Fruit fly (Drosophila melanogaster) whole organism, embryonic: ENCODE data around the gene Cypl.

ENCODE experiments used
- Bdp1 ChIP-seq: fragments of 200-800 bp; sonication (Bioruptor generic); optimal IDR thresholded peaks from 3 replicates; lab custom pipeline; 2016; ENCODE audit warnings: missing biosample characterization, missing genetic modification characterization
- CG10431 ChIP-seq: fragments of 200-800 bp; sonication (Bioruptor generic); optimal IDR thresholded peaks from 3 replicates; lab custom pipeline; 2018; ENCODE audit warnings: missing biosample characterization, mild to moderate bottlenecking, missing genetic modification characterization
- CG11247 ChIP-seq: fragments of 200-800 bp; sonication (Bioruptor generic); IDR thresholded peaks from 2 replicates; pipeline ENCODE4 v1.3.6; 2022; ENCODE audit warnings: missing biosample characterization, missing genetic modification characterization
- CG11560 ChIP-seq: fragments of 200-800 bp; sonication (Bioruptor generic); IDR thresholded peaks from 3 replicates; pipeline ENCODE4 v1.3.6; 2022; ENCODE audit warnings: missing biosample characterization, missing genetic modification characterization
- CG12071 ChIP-seq: fragments of 200-800 bp; sonication (Bioruptor generic); optimal IDR thresholded peaks from 3 replicates; lab custom pipeline; 2018; ENCODE audit warnings: missing biosample characterization, mild to moderate bottlenecking, missing genetic modification characterization
- CG13287 ChIP-seq: fragments of 200-800 bp; sonication (Bioruptor generic); IDR thresholded peaks from 2 replicates; pipeline ENCODE4 v1.3.6; 2022; ENCODE audit warnings: missing biosample characterization, missing genetic modification characterization; ENCODE audit not compliant: partially characterized antibody
- CG14667 ChIP-seq: fragments of 200-800 bp; sonication (Bioruptor generic); IDR thresholded peaks from 2 replicates; pipeline ENCODE4 v1.3.6; 2022; ENCODE audit warnings: missing biosample characterization, missing genetic modification characterization
- CG15696 ChIP-seq: fragments of 200-800 bp; sonication (Bioruptor generic); optimal IDR thresholded peaks from 2 replicates; lab custom pipeline; 2019; ENCODE audit warnings: missing biosample characterization, mild to moderate bottlenecking, missing genetic modification characterization, moderate library complexity
- CG1832 ChIP-seq: fragments of 200-800 bp; sonication (Bioruptor generic); optimal IDR thresholded peaks from 2 replicates; lab custom pipeline; 2017; ENCODE audit warnings: missing biosample characterization, mild to moderate bottlenecking, missing genetic modification characterization, inconsistent platforms
- CG2202 ChIP-seq: fragments of 200-800 bp; sonication (Bioruptor generic); optimal IDR thresholded peaks from 2 replicates; lab custom pipeline; 2018; ENCODE audit warnings: missing biosample characterization, mild to moderate bottlenecking, missing genetic modification characterization
- CG33213 ChIP-seq: fragments of 200-800 bp; sonication (Bioruptor generic); optimal IDR thresholded peaks from 3 replicates; lab custom pipeline; 2016; ENCODE audit warnings: missing biosample characterization, missing genetic modification characterization
- CG3407 ChIP-seq: fragments of 200-800 bp; sonication (Bioruptor generic); optimal IDR thresholded peaks from 2 replicates; lab custom pipeline; 2018; ENCODE audit warnings: missing biosample characterization, mild to moderate bottlenecking, missing genetic modification characterization
- CG4282 ChIP-seq: fragments of 200-800 bp; sonication (Bioruptor generic); optimal IDR thresholded peaks from 2 replicates; lab custom pipeline; 2016; ENCODE audit warnings: missing biosample characterization, missing genetic modification characterization
- CG4404 ChIP-seq: fragments of 200-800 bp; sonication (Bioruptor generic); IDR thresholded peaks from 2 replicates; pipeline ENCODE4 v1.3.6; 2022; ENCODE audit warnings: missing biosample characterization, missing genetic modification characterization
- CG4424 ChIP-seq: fragments of 200-800 bp; sonication (Bioruptor generic); optimal IDR thresholded peaks from 3 replicates; lab custom pipeline; 2016; ENCODE audit warnings: missing biosample characterization, missing genetic modification characterization
- CG6683 ChIP-seq: fragments of 200-800 bp; sonication (Bioruptor generic); optimal IDR thresholded peaks from 2 replicates; lab custom pipeline; 2017; ENCODE audit warnings: missing biosample characterization, mild to moderate bottlenecking, missing genetic modification characterization, missing genetic modification reagents
- CG7839 ChIP-seq: fragments of 200-800 bp; sonication (Bioruptor generic); optimal IDR thresholded peaks from 3 replicates; lab custom pipeline; 2018; ENCODE audit warnings: missing biosample characterization, mild to moderate bottlenecking, missing genetic modification characterization, moderate library complexity
- CG8944 ChIP-seq: fragments of 200-800 bp; sonication (Bioruptor generic); optimal IDR thresholded peaks from 3 replicates; lab custom pipeline; 2016; ENCODE audit warnings: missing biosample characterization, missing genetic modification characterization
- Chrac-16 ChIP-seq: fragments of 200-800 bp; sonication (Bioruptor generic); optimal IDR thresholded peaks from 3 replicates; lab custom pipeline; 2016; ENCODE audit warnings: missing biosample characterization, missing genetic modification characterization
- CkIIα-i1 ChIP-seq: fragments of 200-800 bp; sonication (Bioruptor generic); IDR thresholded peaks from 2 replicates; pipeline ENCODE4 v1.3.6; 2022; ENCODE audit warnings: missing biosample characterization, missing genetic modification characterization
- Dad ChIP-seq: fragments of 200-800 bp; sonication (Bioruptor generic); optimal IDR thresholded peaks from 3 replicates; lab custom pipeline; 2016; ENCODE audit warnings: missing biosample characterization, missing genetic modification characterization
- E2f2 ChIP-seq: fragments of 200-800 bp; sonication (Bioruptor generic); IDR thresholded peaks from 2 replicates; pipeline ENCODE4 v1.3.6; 2022; ENCODE audit warnings: missing biosample characterization, missing genetic modification characterization
- Fer3 ChIP-seq: fragments of 200-800 bp; sonication (Bioruptor generic); optimal IDR thresholded peaks from 2 replicates; lab custom pipeline; 2018; ENCODE audit warnings: missing biosample characterization, mild to moderate bottlenecking, missing genetic modification characterization, moderate library complexity
- Hand ChIP-seq: fragments of 200-800 bp; sonication (Bioruptor generic); optimal IDR thresholded peaks from 2 replicates; lab custom pipeline; 2017; ENCODE audit warnings: mild to moderate bottlenecking, missing biosample characterization, missing genetic modification reagents, missing genetic modification characterization
- Hmx ChIP-seq: fragments of 200-800 bp; sonication (Bioruptor generic); optimal IDR thresholded peaks from 2 replicates; lab custom pipeline; 2016; ENCODE audit warnings: missing biosample characterization, missing genetic modification characterization
- Mes4 ChIP-seq: fragments of 200-800 bp; sonication (Bioruptor generic); optimal IDR thresholded peaks from 2 replicates; lab custom pipeline; 2016; ENCODE audit warnings: missing biosample characterization, missing genetic modification characterization
- Ptx1 ChIP-seq: fragments of 200-800 bp; sonication (Bioruptor generic); IDR thresholded peaks from 2 replicates; pipeline ENCODE4 v1.3.6; 2022; ENCODE audit warnings: missing biosample characterization, missing genetic modification characterization
- Ravus ChIP-seq: fragments of 200-800 bp; sonication (Bioruptor generic); IDR thresholded peaks from 2 replicates; pipeline ENCODE4 v1.3.6; 2022; ENCODE audit warnings: missing biosample characterization, missing genetic modification characterization
- Sry-β ChIP-seq: fragments of 200-800 bp; sonication (Bioruptor generic); optimal IDR thresholded peaks from 2 replicates; lab custom pipeline; 2018; ENCODE audit warnings: missing biosample characterization, mild to moderate bottlenecking, missing genetic modification characterization, moderate library complexity
- Sry-δ ChIP-seq: fragments of 200-800 bp; sonication (Bioruptor generic); optimal IDR thresholded peaks from 2 replicates; lab custom pipeline; 2016; ENCODE audit warnings: missing biosample characterization, missing genetic modification characterization
- Xrp1 ChIP-seq: fragments of 200-800 bp; sonication (Bioruptor generic); IDR thresholded peaks from 2 replicates; pipeline ENCODE4 v1.3.6; 2022; ENCODE audit warnings: missing biosample characterization, missing genetic modification characterization
- ara ChIP-seq: fragments of 200-800 bp; sonication (Bioruptor generic); IDR thresholded peaks from 2 replicates; pipeline ENCODE4 v1.3.6; 2022; ENCODE audit warnings: missing biosample characterization, missing genetic modification characterization
- ash1 ChIP-seq: fragments of 200-800 bp; sonication (Bioruptor generic); optimal IDR thresholded peaks from 2 replicates; lab custom pipeline; 2018; ENCODE audit warnings: missing biosample characterization, mild to moderate bottlenecking, missing genetic modification characterization
- cad ChIP-seq: fragments of >200 bp; optimal IDR thresholded peaks from 2 replicates; lab custom pipeline; 2017; ENCODE audit warnings: missing biosample characterization, missing genetic modification characterization
- cas ChIP-seq: fragments of 200-800 bp; sonication (Bioruptor generic); IDR thresholded peaks from 2 replicates; pipeline ENCODE4 v1.3.6; 2022; ENCODE audit warnings: missing biosample characterization, missing genetic modification characterization
- cato ChIP-seq: fragments of 200-800 bp; sonication (Bioruptor generic); optimal IDR thresholded peaks from 2 replicates; lab custom pipeline; 2016; ENCODE audit warnings: missing biosample characterization, missing genetic modification characterization, borderline replicate concordance
- chm ChIP-seq: fragments of 200-800 bp; sonication (Bioruptor generic); IDR thresholded peaks from 2 replicates; pipeline ENCODE4 v1.3.6; 2022; ENCODE audit warnings: missing biosample characterization, missing genetic modification characterization
- croc ChIP-seq: fragments of 200-800 bp; sonication (Bioruptor generic); conservative IDR thresholded peaks from 3 replicates; pipeline ENCODE4 v1.3.6; 2022; ENCODE audit warnings: missing biosample characterization, missing genetic modification characterization
- fd96Cb ChIP-seq: fragments of 200-800 bp; sonication (Bioruptor generic); optimal IDR thresholded peaks from 2 replicates; lab custom pipeline; 2018; ENCODE audit warnings: missing biosample characterization, mild to moderate bottlenecking, missing genetic modification characterization, moderate library complexity
- gsb ChIP-seq: fragments of 200-800 bp; sonication (Bioruptor generic); IDR thresholded peaks from 2 replicates; pipeline ENCODE4 v1.3.6; 2022; ENCODE audit warnings: missing biosample characterization, missing genetic modification characterization
- kah ChIP-seq: fragments of 200-800 bp; sonication (Bioruptor generic); optimal IDR thresholded peaks from 2 replicates; lab custom pipeline; 2018; ENCODE audit warnings: missing biosample characterization, mild to moderate bottlenecking, missing genetic modification characterization
- knrl ChIP-seq: fragments of 200-800 bp; sonication (Bioruptor generic); IDR thresholded peaks from 3 replicates; pipeline ENCODE4 v1.3.6; 2022; ENCODE audit warnings: missing biosample characterization, missing genetic modification characterization; ENCODE audit not compliant: partially characterized antibody
- mam ChIP-seq: fragments of 200-800 bp; sonication (Bioruptor generic); optimal IDR thresholded peaks from 3 replicates; lab custom pipeline; 2016; ENCODE audit warnings: missing biosample characterization, missing genetic modification characterization
- otp ChIP-seq: fragments of 200-800 bp; sonication (Bioruptor generic); IDR thresholded peaks from 3 replicates; pipeline ENCODE4, ENCODE4 v1.3.6; 2022; ENCODE audit warnings: missing biosample characterization, missing genetic modification characterization
- run ChIP-seq: fragments of 200-800 bp; sonication (Bioruptor generic); optimal IDR thresholded peaks from 3 replicates; lab custom pipeline; 2018; ENCODE audit warnings: missing biosample characterization, mild to moderate bottlenecking, missing genetic modification characterization
- so ChIP-seq: fragments of 200-800 bp; sonication (Bioruptor generic); IDR thresholded peaks from 3 replicates; pipeline ENCODE4 v1.3.6; 2022; ENCODE audit warnings: missing biosample characterization, missing genetic modification characterization
- sqz ChIP-seq: fragments of 200-800 bp; sonication (Bioruptor generic); optimal IDR thresholded peaks from 3 replicates; lab custom pipeline; 2018; ENCODE audit warnings: missing biosample characterization, mild to moderate bottlenecking, missing genetic modification characterization
- tgo ChIP-seq: fragments of 200-800 bp; sonication (Bioruptor generic); IDR thresholded peaks from 3 replicates; pipeline ENCODE4 v1.3.6; 2022; ENCODE audit warnings: missing biosample characterization, missing genetic modification characterization
- vvl ChIP-seq: fragments of 200-800 bp; sonication (Bioruptor generic); IDR thresholded peaks from 2 replicates; pipeline ENCODE4 v1.3.6; 2022; ENCODE audit warnings: missing biosample characterization, missing genetic modification characterization
- wdn ChIP-seq: fragments of 200-800 bp; sonication (Bioruptor generic); IDR thresholded peaks from 2 replicates; pipeline ENCODE4 v1.3.6; 2022; ENCODE audit warnings: missing biosample characterization, missing genetic modification characterization
- zf30C ChIP-seq: fragments of 200-800 bp; sonication (Bioruptor generic); optimal IDR thresholded peaks from 3 replicates; lab custom pipeline; 2018; ENCODE audit warnings: missing biosample characterization, mild to moderate bottlenecking, missing genetic modification characterization

Cypl gene

DNA sequence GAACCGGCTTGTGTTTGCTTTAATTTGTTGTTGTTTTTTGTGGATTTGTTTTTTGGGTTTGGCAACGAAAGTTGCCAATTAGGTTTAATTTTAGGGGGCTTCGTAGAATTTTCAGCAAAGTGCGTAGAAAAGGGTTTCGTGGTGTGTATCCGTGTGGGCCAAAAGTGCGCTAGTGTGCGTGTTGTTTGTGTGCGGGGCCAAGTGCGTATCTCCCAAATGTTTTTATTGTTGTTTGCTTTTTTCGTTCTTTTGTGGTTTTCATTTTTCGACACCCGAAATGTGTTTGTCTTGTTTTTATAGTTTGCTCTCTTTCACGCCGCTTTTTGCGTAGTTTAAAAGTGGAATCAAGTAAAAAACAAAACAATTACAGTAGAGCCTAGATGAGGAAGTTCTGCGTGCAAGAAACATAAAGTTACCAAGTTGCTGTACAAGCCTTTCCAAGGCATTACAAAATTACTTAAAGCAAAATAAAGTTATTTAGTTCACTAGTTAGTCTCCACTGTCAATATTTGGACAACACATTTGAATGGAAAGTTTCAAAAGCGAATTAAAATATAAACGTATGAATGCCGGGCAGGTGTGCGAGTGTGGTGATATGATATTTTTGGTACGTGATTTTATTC, 4.2 kb upstream of the Cypl start (continued):
- TF ChIP-seq kah (GFP tag; lab: Kevin White, UChicago) (no peak), CG4282 (GFP tag; lab: Kevin White, UChicago) (peak; percentile 66), ash1 (GFP tag; lab: Kevin White, UChicago) (peak; percentile 79), sqz (GFP tag; lab: Kevin White, UChicago) (no peak), knrl (GFP tag; lab: Robert Waterston, UW) (no peak), zf30C (GFP tag; lab: Kevin White, UChicago) (no peak), chm (no peak; the same call in 1 of the 2 replicates), Sry-β (GFP tag; lab: Kevin White, UChicago) (no peak), CG4404 (peak; percentile 64), CG3407 (GFP tag; lab: Kevin White, UChicago) (no peak), Chrac-16 (GFP tag; lab: Kevin White, UChicago) (peak; percentile 77), Xrp1 (peak; percentile 56; the same call in 1 of the 2 replicates), CG1832 (GFP tag; lab: Kevin White, UChicago) (no peak), CG11560 (tag; lab: Robert Waterston, UW) (peak; percentile 65; the same call in 2 of the 3 replicates), cato (no peak), Ptx1 (GFP tag; lab: Robert Waterston, UW) (peak; percentile 83), CG12071 (GFP tag; lab: Kevin White, UChicago) (peak; percentile 77), run (no peak), CG2202 (tag; lab: Kevin White, UChicago) (no peak), E2f2 (GFP tag; lab: Robert Waterston, UW) (peak; percentile 54), CG8944 (peak; percentile 54), vvl (GFP tag; lab: Robert Waterston, UW) (peak; percentile 92), cad (GFP tag; lab: Kevin White, UChicago) (no peak), CkIIα-i1 (GFP tag; lab: Robert Waterston, UW) (no peak), Ravus (GFP tag; lab: Robert Waterston, UW) (peak; percentile 41; the same call in 1 of the 2 replicates), CG4424 (GFP tag; lab: Kevin White, UChicago) (peak; percentile 34), Fer3 (tag; lab: Kevin White, UChicago) (peak; percentile 88), wdn (GFP tag; lab: Robert Waterston, UW) (peak; percentile 89), CG6683 (peak; percentile 58), Mes4 (peak; percentile 26), so (peak; percentile 55; the same call in 1 of the 3 replicates), croc (no peak), Bdp1 (GFP tag; lab: Kevin White, UChicago) (peak; percentile 40), gsb (GFP tag; lab: Robert Waterston, UW) (peak; percentile 77), CG13287 (GFP tag; lab: Robert Waterston, UW) (no peak; the same call in 1 of the 2 replicates), CG7839 (tag; lab: Kevin White, UChicago) (peak; percentile 85), otp (GFP tag; lab: Robert Waterston, UW) (peak; percentile 71; the same call in 2 of the 3 replicates), mam (GFP tag; lab: Kevin White, UChicago) (peak; percentile 95), Dad (GFP tag; lab: Kevin White, UChicago) (no peak), fd96Cb (tag; lab: Kevin White, UChicago) (no peak), ara (peak; percentile 69), Hmx (peak; percentile 63), CG33213 (GFP tag; lab: Kevin White, UChicago) (peak; percentile 67), Hand (GFP tag; lab: Kevin White, UChicago) (peak; percentile 90), Sry-δ (peak; percentile 43), cas (peak; percentile 89), tgo (GFP tag; lab: Robert Waterston, UW) (peak; percentile 79), CG15696 (tag; lab: Kevin White, UChicago) (peak; percentile 29), CG10431 (GFP tag; lab: Kevin White, UChicago) (no peak), CG11247 (peak; percentile 91), CG14667 (peak; percentile 76)
